Worm (Caenorhabditis elegans): ENCODE results near the gene F10A3.4.

F10A3.4 gene

DNA sequence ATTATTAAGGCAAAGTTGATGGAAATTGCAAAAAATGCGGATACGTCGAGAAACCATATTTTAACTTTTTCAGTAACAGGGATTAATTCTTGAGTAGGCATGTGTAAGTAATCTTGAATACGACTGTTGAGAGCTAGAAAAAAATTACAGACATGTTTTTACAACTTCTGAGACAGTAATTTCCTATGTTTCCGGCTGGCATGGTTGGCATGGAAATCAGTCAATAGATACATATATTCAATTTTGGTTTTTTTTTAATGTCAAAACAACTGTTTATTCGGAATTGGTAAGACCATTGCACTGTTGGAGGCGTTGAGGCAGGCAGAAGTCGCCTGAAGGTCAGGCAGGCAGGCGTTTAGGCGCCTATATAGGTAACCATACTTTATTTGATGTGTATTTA is 4.5 kb downstream of the F10A3.4 start, which contains the start of gene str-254:
str-254 (minus strand) TSS at position 101 of the 400 bp plus-strand sequence.
- TF ChIP-seq flh-1 (GFP tag; optimal IDR thresholded peaks at IDR 0.05), result no peak
- no peak for TF ChIP-seq sem-2 (GFP tag; optimal IDR thresholded peaks at IDR 0.05)
- TF ChIP-seq nhr-2 (tag; optimal IDR thresholded peaks at IDR 0.05), result no peak
- TF ChIP-seq ceh-43 (GFP tag; optimal IDR thresholded peaks at IDR 0.05), result no peak

DNA sequence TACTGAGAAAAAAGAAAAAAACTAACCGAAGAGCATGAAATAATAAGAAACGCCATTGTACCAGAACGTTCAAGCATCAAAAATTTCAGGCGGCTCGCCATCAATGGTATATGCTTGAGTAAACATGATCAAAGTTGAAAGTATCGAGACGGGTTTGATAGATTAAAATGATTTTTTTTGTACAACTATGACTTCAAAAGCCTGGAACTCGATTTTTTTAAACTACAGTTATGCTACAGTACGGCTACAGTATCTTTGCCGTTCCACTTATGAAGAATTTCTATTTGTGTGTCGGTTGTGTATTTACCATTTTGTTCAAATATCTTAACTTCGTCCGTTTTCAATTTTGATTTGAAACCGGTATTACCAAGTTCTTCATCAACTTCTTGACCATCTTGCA is 6.2 kb downstream of the F10A3.4 start, which contains the start of gene str-97:
str-97 (minus strand) TSS at position 101 of the 400 bp plus-strand sequence.
- TF ChIP-seq snpc-4 (tag; optimal IDR thresholded peaks at IDR 0.05) (no peak), blmp-1 (tag; optimal IDR thresholded peaks at IDR 0.05) (no peak), ham-2 (GFP tag; optimal IDR thresholded peaks at IDR 0.05) (no peak), nhr-2 (tag; optimal IDR thresholded peaks at IDR 0.05) (no peak), ces-1 (GFP tag; optimal IDR thresholded peaks at IDR 0.05) (no peak), sem-2 (GFP tag; optimal IDR thresholded peaks at IDR 0.05) (no peak)

- TF ChIP-seq nhr-237 (tag; optimal IDR thresholded peaks at IDR 0.05) (no peak), nhr-12 (tag; optimal IDR thresholded peaks at IDR 0.05) (no peak), lin-13 (tag; optimal IDR thresholded peaks at IDR 0.05) (no peak), ceh-43 (GFP tag; optimal IDR thresholded peaks at IDR 0.05) (no peak), pha-4 (tag; optimal IDR thresholded peaks at IDR 0.05) (no peak), unc-62 (GFP tag; optimal IDR thresholded peaks at IDR 0.05) (no peak), unc-120 (tag; optimal IDR thresholded peaks at IDR 0.05; ENCODE audit: poor library complexity, severe bottlenecking) (no peak), snpc-4 (tag; optimal IDR thresholded peaks at IDR 0.05) (no peak), bed-3 (GFP tag; optimal IDR thresholded peaks at IDR 0.05) (no peak), sem-2 (GFP tag; optimal IDR thresholded peaks at IDR 0.05) (no peak), mls-2 (tag; optimal IDR thresholded peaks at IDR 0.05) (no peak), unc-39 (tag; optimal IDR thresholded peaks at IDR 0.05) (no peak), mep-1 (tag; optimal IDR thresholded peaks at IDR 0.05) (no peak), sptf-1 (tag; optimal IDR thresholded peaks at IDR 0.05) (no peak), M03D4.4 (tag; optimal IDR thresholded peaks at IDR 0.05) (no peak), mab-5 (tag; optimal IDR thresholded peaks at IDR 0.05) (no peak), zip-8 (tag; optimal IDR thresholded peaks at IDR 0.05) (no peak)
These were observed 9.5 kb downstream of the F10A3.4 start, which contains the start of gene str-99 for ce11 chrV:16158391-16158790. Gene str-99, minus strand, starts transcription at chrV:16158491.

ce11 chrV:16159594-16159993 is 10.7 kb downstream of the F10A3.4 start, which contains the start of gene F10A3.17:
Gene F10A3.17, minus strand, starts transcription at chrV:16159694.
- TF ChIP-seq M03D4.4 (tag; optimal IDR thresholded peaks at IDR 0.05), result no peak
- no peak for TF ChIP-seq nhr-237 (tag; optimal IDR thresholded peaks at IDR 0.05)
- no peak for TF ChIP-seq ztf-11 (tag; optimal IDR thresholded peaks at IDR 0.05)
- TF ChIP-seq bed-3 (GFP tag; optimal IDR thresholded peaks at IDR 0.05), result no peak
- TF ChIP-seq unc-120 (tag; optimal IDR thresholded peaks at IDR 0.05; ENCODE audit: poor library complexity, severe bottlenecking), result no peak
- TF ChIP-seq sptf-1 (tag; optimal IDR thresholded peaks at IDR 0.05), result no peak
- no peak for TF ChIP-seq drap-1 (GFP tag; optimal IDR thresholded peaks at IDR 0.05)
- no peak for TF ChIP-seq ceh-43 (GFP tag; optimal IDR thresholded peaks at IDR 0.05)
- no peak for TF ChIP-seq sem-2 (GFP tag; optimal IDR thresholded peaks at IDR 0.05)
- TF ChIP-seq flh-1 (GFP tag; optimal IDR thresholded peaks at IDR 0.05), result no peak
- TF ChIP-seq lin-32 (GFP tag; optimal IDR thresholded peaks at IDR 0.05), result no peak

DNA sequence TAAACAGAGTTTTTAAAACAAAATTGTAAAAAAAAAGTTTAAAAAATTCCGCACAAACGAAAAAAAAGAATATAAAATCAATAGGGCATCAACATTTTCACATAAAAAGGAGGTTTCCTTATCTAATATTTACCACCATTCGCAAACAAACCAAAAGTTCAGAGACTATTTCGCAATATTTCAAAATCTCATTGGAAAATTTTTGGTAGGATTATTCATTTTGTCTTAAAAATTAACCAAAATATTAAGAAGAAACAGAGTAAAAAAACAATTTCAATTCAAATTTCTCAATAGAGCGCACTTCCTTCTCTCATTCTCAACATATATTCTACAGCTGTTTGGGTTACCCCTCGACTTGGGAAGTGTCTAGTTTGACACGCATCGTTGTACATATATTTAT is 11.2 kb downstream of the F10A3.4 start:
- TF ChIP-seq nhr-2 (tag; optimal IDR thresholded peaks at IDR 0.05), result no peak
- TF ChIP-seq tbx-8 (GFP tag; optimal IDR thresholded peaks at IDR 0.05), result no peak

DNA sequence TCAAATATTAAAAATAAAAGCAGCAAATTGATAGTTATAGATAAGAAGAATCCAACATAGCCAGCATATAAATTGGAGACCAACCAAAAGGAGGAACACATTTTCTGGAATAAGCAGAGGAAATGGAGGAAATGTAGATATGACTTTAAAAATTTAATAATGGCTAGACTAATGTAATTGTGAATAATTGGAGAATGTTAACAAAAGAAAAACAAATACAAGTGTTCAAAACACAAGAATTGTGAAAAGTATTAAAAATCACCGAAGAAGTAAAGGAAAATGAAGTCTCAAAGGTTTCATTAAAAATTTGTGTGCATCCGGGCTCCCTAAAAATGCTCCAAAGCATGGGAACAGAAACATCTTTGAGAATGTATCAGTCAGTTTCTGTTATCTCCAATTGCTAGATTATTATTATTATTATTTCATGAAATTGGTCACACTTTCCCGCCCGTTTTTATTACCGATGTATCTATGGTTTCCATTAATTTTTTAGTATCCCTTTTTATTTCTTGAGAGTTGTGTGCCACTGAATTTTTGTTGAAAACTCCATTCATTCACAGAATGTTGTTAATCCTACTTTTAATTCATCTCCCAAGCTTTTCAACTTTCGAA is 13.3 kb downstream of the F10A3.4 start, which contains the start of the genes str-109 and F10A3.11:
str-109 (minus strand) TSS at position 101 of the 612 bp plus-strand sequence.
F10A3.11 (plus strand) TSS at position 562 of the 612 bp plus-strand sequence.
- no peak for TF ChIP-seq nhr-237 (tag; optimal IDR thresholded peaks at IDR 0.05)
- no peak for TF ChIP-seq hlh-1 (tag; optimal IDR thresholded peaks at IDR 0.05)
- TF ChIP-seq ceh-43 (GFP tag; optimal IDR thresholded peaks at IDR 0.05), result no peak
- no peak for TF ChIP-seq blmp-1 (tag; optimal IDR thresholded peaks at IDR 0.05)
- no peak for TF ChIP-seq nhr-76 (tag; optimal IDR thresholded peaks at IDR 0.05)
- no peak for TF ChIP-seq sem-2 (GFP tag; optimal IDR thresholded peaks at IDR 0.05)
- TF ChIP-seq ceh-83 (GFP tag; optimal IDR thresholded peaks at IDR 0.05), result no peak
- no peak for TF ChIP-seq unc-120 (tag; optimal IDR thresholded peaks at IDR 0.05; ENCODE audit: poor library complexity, severe bottlenecking)
- TF ChIP-seq lsy-2 (tag; optimal IDR thresholded peaks at IDR 0.05), result no peak
- no peak for TF ChIP-seq bed-3 (GFP tag; optimal IDR thresholded peaks at IDR 0.05)
- no peak for TF ChIP-seq lin-32 (GFP tag; optimal IDR thresholded peaks at IDR 0.05)
- TF ChIP-seq cnd-1 (tag; optimal IDR thresholded peaks at IDR 0.05), result no peak
- no peak for TF ChIP-seq ham-2 (GFP tag; optimal IDR thresholded peaks at IDR 0.05)
- TF ChIP-seq sptf-1 (tag; optimal IDR thresholded peaks at IDR 0.05), result no peak
- no peak for TF ChIP-seq nhr-12 (tag; optimal IDR thresholded peaks at IDR 0.05)
- no peak for TF ChIP-seq nhr-2 (tag; optimal IDR thresholded peaks at IDR 0.05)
- no peak for TF ChIP-seq zip-8 (tag; optimal IDR thresholded peaks at IDR 0.05)
- TF ChIP-seq snpc-4 (tag; optimal IDR thresholded peaks at IDR 0.05), result no peak
- no peak for TF ChIP-seq elt-1 (tag; optimal IDR thresholded peaks at IDR 0.05; ENCODE audit: borderline replicate concordance, insufficient read depth)
